Worm (Caenorhabditis elegans): ENCODE results near the gene dnj-14.

DNA sequence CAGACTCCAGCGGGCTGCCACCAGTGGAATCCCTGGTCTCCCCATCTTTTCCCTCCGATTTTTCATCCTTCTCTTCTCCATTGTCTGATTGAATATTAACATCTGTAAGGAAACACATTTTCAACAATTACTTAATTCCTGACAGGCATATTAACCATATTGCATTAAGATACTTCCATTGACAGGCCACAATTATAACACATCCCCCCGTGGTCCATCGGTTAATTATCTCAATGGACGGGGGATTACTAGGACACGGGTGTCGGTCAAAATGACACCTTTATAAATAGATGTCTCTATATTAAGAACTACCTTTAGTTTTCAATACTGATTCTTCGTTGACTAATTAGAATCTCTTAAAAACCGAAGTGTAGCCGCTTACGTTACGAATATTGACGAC lies 48.2 kb upstream of the dnj-14 start:
- TF ChIP-seq mab-9 (GFP tag; IDR thresholded peaks at IDR 0.05) (no peak), nhr-237 (tag; optimal IDR thresholded peaks at IDR 0.05) (no peak), ceh-63 (GFP tag; optimal IDR thresholded peaks at IDR 0.05) (no peak), lsy-2 (tag; optimal IDR thresholded peaks at IDR 0.05) (no peak), skn-1 (tag; optimal IDR thresholded peaks at IDR 0.05) (no peak), elt-2 (tag; optimal IDR thresholded peaks at IDR 0.05) (no peak), nhr-12 (tag; optimal IDR thresholded peaks at IDR 0.05) (no peak), ztf-11 (tag; optimal IDR thresholded peaks at IDR 0.05) (no peak), nhr-84 (tag; optimal IDR thresholded peaks at IDR 0.05) (no peak), dsc-1 (tag; optimal IDR thresholded peaks at IDR 0.05) (no peak)
